Worm (Caenorhabditis elegans): ENCODE data around the gene chc-1.

- TF ChIP-seq ctbp-1 (GFP tag; IDR thresholded peaks at IDR 0.05) (no peak), nhr-76 (tag; optimal IDR thresholded peaks at IDR 0.05) (no peak), mdl-1 (tag; optimal IDR thresholded peaks at IDR 0.05) (no peak), nhr-11 (tag; optimal IDR thresholded peaks at IDR 0.05) (no peak), aly-2 (tag; optimal IDR thresholded peaks at IDR 0.05) (no peak)
Measured at ce11 chrIII:10206352-10206751, 2.7 kb downstream of the chc-1 start.
